Fruit fly (Drosophila melanogaster) whole organism, adult: Measurements from ENCODE around the gene CG11584.

Experiments
- CG12768 ChIP-seq: fragments of 200-800 bp; sonication (Bioruptor generic); optimal IDR thresholded peaks from 2 replicates; lab custom pipeline; 2017; ENCODE audit warnings: missing biosample characterization, missing genetic modification characterization, mild to moderate bottlenecking, moderate library complexity, missing genetic modification reagents
- CG33017 ChIP-seq: fragments of 200-800 bp; sonication (Bioruptor generic); optimal IDR thresholded peaks from 2 replicates; lab custom pipeline; 2018; ENCODE audit warnings: missing biosample characterization, mild to moderate bottlenecking, missing genetic modification characterization, moderate library complexity
- CG7045 ChIP-seq: fragments of 200-800 bp; sonication (Bioruptor generic); optimal IDR thresholded peaks from 2 replicates; lab custom pipeline; 2017; ENCODE audit warnings: missing biosample characterization, mild to moderate bottlenecking, missing genetic modification characterization
- Crg-1 ChIP-seq: fragments of 200-800 bp; sonication (Bioruptor generic); optimal IDR thresholded peaks from 2 replicates; lab custom pipeline; 2016; ENCODE audit warnings: missing biosample characterization, missing genetic modification characterization
- cic ChIP-seq: fragments of 200-800 bp; sonication (Bioruptor generic); optimal IDR thresholded peaks from 2 replicates; lab custom pipeline; 2017; ENCODE audit warnings: missing biosample characterization, mild to moderate bottlenecking, missing genetic modification characterization, moderate library complexity
- cnc ChIP-seq, 2 experiments: fragments of >200 bp; optimal IDR thresholded peaks; 2 replicates each; lab custom pipeline; 2017
- kay ChIP-seq: fragments of 200-800 bp; sonication (Bioruptor generic); peaks from one replicate; lab custom pipeline; 2016; ENCODE audit warnings: missing biosample characterization, missing genetic modification characterization, borderline replicate concordance
- ovo ChIP-seq: fragments of 200-800 bp; sonication (Bioruptor generic); optimal IDR thresholded peaks from 2 replicates; lab custom pipeline; 2016; ENCODE audit warnings: missing biosample characterization, missing genetic modification characterization
- tj ChIP-seq: fragments of 200-800 bp; sonication (Bioruptor generic); optimal IDR thresholded peaks from 3 replicates; lab custom pipeline; 2017; ENCODE audit warnings: missing biosample characterization, mild to moderate bottlenecking, missing genetic modification characterization, moderate library complexity

- TF ChIP-seq cnc (optimal IDR thresholded peaks at IDR 0.05; lab: Kevin White, UChicago), result no peak
- no peak for TF ChIP-seq CG12768
- no peak for TF ChIP-seq CG7045 (GFP tag; lab: Kevin White, UChicago)
- TF ChIP-seq tj, result no peak
- no peak for TF ChIP-seq kay (GFP tag; lab: Kevin White, UChicago)
- no peak for TF ChIP-seq ovo (GFP tag; lab: Kevin White, UChicago)
- no peak for TF ChIP-seq CG33017 (tag; lab: Kevin White, UChicago)
- TF ChIP-seq Crg-1 (GFP tag; lab: Kevin White, UChicago), result no peak
- no peak for TF ChIP-seq cic (GFP tag; lab: Kevin White, UChicago)
Measured at dm6 chrX:14149312-14149711, 31.5 kb upstream of the CG11584 start.
